Worm (Caenorhabditis elegans): Measurements from ENCODE around the gene phat-8.

phat-8 gene

ce11 chrII:12511866-12512265 lies 40.3 kb downstream of the phat-8 start, which contains the start of gene srh-73:
srh-73 (plus strand) TSS chrII:12512166.
- TF ChIP-seq tbx-2 (tag; optimal IDR thresholded peaks at IDR 0.05): no peak
- no peak for TF ChIP-seq zip-5 (tag; optimal IDR thresholded peaks at IDR 0.05)
- TF ChIP-seq F13H6.1 (tag; optimal IDR thresholded peaks at IDR 0.05): no peak
- no peak for TF ChIP-seq pat-9 (tag; optimal IDR thresholded peaks at IDR 0.05)
- TF ChIP-seq pax-1 (tag; optimal IDR thresholded peaks at IDR 0.05): no peak
- no peak for TF ChIP-seq gmeb-2 (tag; optimal IDR thresholded peaks at IDR 0.05)
- TF ChIP-seq hlh-8 (tag; optimal IDR thresholded peaks at IDR 0.05): no peak
- no peak for TF ChIP-seq pha-2 (tag; optimal IDR thresholded peaks at IDR 0.05)
- no peak for TF ChIP-seq T23F11.4 (GFP tag; optimal IDR thresholded peaks at IDR 0.05)
- no peak for TF ChIP-seq ama-1 (optimal IDR thresholded peaks at IDR 0.05)
- no peak for TF ChIP-seq C08G9.2 (tag; optimal IDR thresholded peaks at IDR 0.05)
- TF ChIP-seq C38D4.7 (GFP tag; optimal IDR thresholded peaks at IDR 0.05): no peak
- TF ChIP-seq unc-42 (tag; optimal IDR thresholded peaks at IDR 0.05): no peak
- no peak for TF ChIP-seq syd-9 (tag; optimal IDR thresholded peaks at IDR 0.05)
- no peak for TF ChIP-seq ceh-48 (tag; optimal IDR thresholded peaks at IDR 0.05)
- TF ChIP-seq ztf-16 (tag; optimal IDR thresholded peaks at IDR 0.05): no peak

- TF ChIP-seq ceh-19 (GFP tag; optimal IDR thresholded peaks at IDR 0.05): no peak
- TF ChIP-seq odd-2 (tag; optimal IDR thresholded peaks at IDR 0.05): no peak
- TF ChIP-seq sox-4 (tag; optimal IDR thresholded peaks at IDR 0.05): no peak
- no peak for TF ChIP-seq ceh-9 (tag; optimal IDR thresholded peaks at IDR 0.05)
- no peak for TF ChIP-seq pha-2 (tag; optimal IDR thresholded peaks at IDR 0.05)
- no peak for TF ChIP-seq ceh-22 (tag; optimal IDR thresholded peaks at IDR 0.05)
- no peak for TF ChIP-seq nhr-232 (tag; optimal IDR thresholded peaks at IDR 0.05)
- no peak for TF ChIP-seq rnt-1 (tag; optimal IDR thresholded peaks at IDR 0.05)
- no peak for TF ChIP-seq sox-2 (GFP tag; IDR thresholded peaks at IDR 0.05)
- no peak for TF ChIP-seq pros-1 (tag; optimal IDR thresholded peaks at IDR 0.05)
- no peak for TF ChIP-seq syd-9 (tag; optimal IDR thresholded peaks at IDR 0.05)
- no peak for TF ChIP-seq sdc-2 (tag; optimal IDR thresholded peaks at IDR 0.05)
- no peak for TF ChIP-seq dmd-4 (tag; optimal IDR thresholded peaks at IDR 0.05; ENCODE audit: borderline replicate concordance)
- TF ChIP-seq ahr-1 (tag; optimal IDR thresholded peaks at IDR 0.05): no peak
- TF ChIP-seq hlh-30 (tag; optimal IDR thresholded peaks at IDR 0.05; ENCODE audit: insufficient read depth): no peak
These were observed 43.0 kb downstream of the phat-8 start, which contains the start of gene srh-69 for ce11 chrII:12514620-12515019. srh-69 (minus strand) TSS chrII:12514720.

ce11 chrII:12516313-12516712 lies 44.7 kb downstream of the phat-8 start, which contains the start of gene srh-61:
srh-61 (minus strand) TSS chrII:12516413.
- no peak for TF ChIP-seq pha-2 (tag; optimal IDR thresholded peaks at IDR 0.05)

DNA sequence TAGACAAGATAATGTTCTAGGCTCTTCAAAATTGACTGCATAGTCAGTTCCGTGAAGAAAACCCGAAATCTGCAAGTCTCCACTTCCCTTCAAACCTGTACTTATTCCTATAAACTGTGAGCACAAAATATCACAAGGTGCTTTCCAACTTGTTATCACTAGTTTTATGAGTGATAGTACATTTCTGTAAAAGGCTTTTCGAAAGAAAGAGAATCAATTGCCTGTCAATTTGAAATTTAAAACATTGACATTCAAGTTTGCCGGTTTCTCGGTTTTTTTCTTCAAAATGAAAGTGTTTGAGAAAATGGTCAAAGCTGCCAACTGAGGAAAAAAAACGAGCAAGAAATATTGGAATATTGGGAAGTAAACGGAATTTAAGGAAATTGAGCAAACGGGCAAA lies 46.4 kb downstream of the phat-8 start:
- no peak for TF ChIP-seq ceh-2 (tag; optimal IDR thresholded peaks at IDR 0.05)
- no peak for TF ChIP-seq pha-4 (tag; optimal IDR thresholded peaks at IDR 0.05)
- no peak for TF ChIP-seq hlh-15 (tag; optimal IDR thresholded peaks at IDR 0.05)
- no peak for TF ChIP-seq nhr-11 (tag; optimal IDR thresholded peaks at IDR 0.05)
- no peak for TF ChIP-seq tbx-2 (tag; optimal IDR thresholded peaks at IDR 0.05)
- TF ChIP-seq pax-1 (tag; optimal IDR thresholded peaks at IDR 0.05): no peak
- no peak for TF ChIP-seq fkh-6 (tag; optimal IDR thresholded peaks at IDR 0.05)
- TF ChIP-seq lim-6 (tag; optimal IDR thresholded peaks at IDR 0.05): no peak
- no peak for TF ChIP-seq ceh-31 (tag; optimal IDR thresholded peaks at IDR 0.05)
- no peak for TF ChIP-seq C08G9.2 (tag; optimal IDR thresholded peaks at IDR 0.05)
- TF ChIP-seq che-1 (tag; optimal IDR thresholded peaks at IDR 0.05): no peak
- TF ChIP-seq hlh-6 (tag; optimal IDR thresholded peaks at IDR 0.05): no peak
- no peak for TF ChIP-seq syd-9 (tag; optimal IDR thresholded peaks at IDR 0.05)
- no peak for TF ChIP-seq mec-3 (tag; optimal IDR thresholded peaks at IDR 0.05; ENCODE audit: borderline replicate concordance)
